Worm (Caenorhabditis elegans) whole organism, mixed stage, embryonic: Measurements from ENCODE around the gene mans-3.

Experiments
- bed-3 ChIP-seq: fragments of 200-800 bp; sonication (Bioruptor generic); optimal IDR thresholded peaks from 3 replicates; lab custom pipeline; 2018; ENCODE audit warnings: mild to moderate bottlenecking, missing genetic modification characterization, moderate library complexity, missing compliant biosample characterization
- blmp-1 ChIP-seq: fragments of 150-350 bp; optimal IDR thresholded peaks from 2 replicates; lab custom pipeline; 2014; ENCODE audit warnings: missing biosample characterization, missing genetic modification characterization
- ceh-39 ChIP-seq: fragments of 150-350 bp; optimal IDR thresholded peaks from 2 replicates; lab custom pipeline; 2014; ENCODE audit warnings: missing biosample characterization, missing genetic modification characterization
- ceh-43 ChIP-seq: fragments of 200-800 bp; sonication (Bioruptor generic); optimal IDR thresholded peaks from 2 replicates; lab custom pipeline; 2018; ENCODE audit warnings: mild to moderate bottlenecking, missing genetic modification characterization, moderate library complexity, missing compliant biosample characterization
- ceh-83 ChIP-seq: fragments of 200-800 bp; sonication (Bioruptor generic); optimal IDR thresholded peaks from 2 replicates; lab custom pipeline; 2018; ENCODE audit warnings: mild to moderate bottlenecking, missing genetic modification characterization, missing compliant biosample characterization
- ces-1 ChIP-seq: fragments of 150-350 bp; optimal IDR thresholded peaks from 2 replicates; lab custom pipeline; 2014; ENCODE audit warnings: missing biosample characterization, missing genetic modification reagents, missing genetic modification characterization
- cnd-1 ChIP-seq: fragments of 200-800 bp; sonication (Bioruptor generic); optimal IDR thresholded peaks from 2 replicates; lab custom pipeline; 2018; ENCODE audit warnings: mild to moderate bottlenecking, missing genetic modification characterization, missing compliant biosample characterization
- drap-1 ChIP-seq: fragments of 200-800 bp; sonication (Bioruptor generic); optimal IDR thresholded peaks from 3 replicates; lab custom pipeline; 2018; ENCODE audit warnings: mild to moderate bottlenecking, missing genetic modification characterization, missing compliant biosample characterization
- elt-1 ChIP-seq: sonication (generic microtip); optimal IDR thresholded peaks from 2 replicates; lab custom pipeline; 2017; ENCODE audit warnings: missing genetic modification characterization, mild to moderate bottlenecking, missing compliant biosample characterization, antibody characterized with exemption, moderate library complexity, borderline replicate concordance; ENCODE audit not compliant: insufficient read depth
- elt-3 ChIP-seq: fragments of 150-350 bp; optimal IDR thresholded peaks from 2 replicates; lab custom pipeline; 2014; ENCODE audit warnings: missing biosample characterization, missing genetic modification characterization
- ham-2 ChIP-seq: fragments of 200-800 bp; sonication (Bioruptor generic); optimal IDR thresholded peaks from 2 replicates; lab custom pipeline; 2018; ENCODE audit warnings: mild to moderate bottlenecking, missing genetic modification characterization, missing compliant biosample characterization
- hlh-1 ChIP-seq: fragments of 150-350 bp; optimal IDR thresholded peaks from 2 replicates; lab custom pipeline; 2014; ENCODE audit warnings: missing biosample characterization, missing genetic modification reagents, missing genetic modification characterization
- lin-13 ChIP-seq: fragments of 150-350 bp; optimal IDR thresholded peaks from 2 replicates; lab custom pipeline; 2014; ENCODE audit warnings: missing biosample characterization, missing genetic modification characterization
- lin-32 ChIP-seq: fragments of 200-800 bp; sonication (Bioruptor generic); optimal IDR thresholded peaks from 2 replicates; lab custom pipeline; 2018; ENCODE audit warnings: mild to moderate bottlenecking, missing genetic modification characterization, missing compliant biosample characterization
- mab-5 ChIP-seq: fragments of 150-350 bp; optimal IDR thresholded peaks from 2 replicates; lab custom pipeline; 2014; ENCODE audit warnings: missing biosample characterization, missing genetic modification characterization
- mep-1 ChIP-seq: fragments of 150-350 bp; optimal IDR thresholded peaks from 2 replicates; lab custom pipeline; 2017; ENCODE audit warnings: missing biosample characterization, missing genetic modification reagents, missing genetic modification characterization, inconsistent platforms
- nhr-12 ChIP-seq: fragments of 150-350 bp; optimal IDR thresholded peaks from 2 replicates; lab custom pipeline; 2014; ENCODE audit warnings: missing biosample characterization, missing genetic modification characterization
- nhr-28 ChIP-seq: fragments of 150-350 bp; optimal IDR thresholded peaks from 2 replicates; lab custom pipeline; 2014; ENCODE audit warnings: missing biosample characterization, missing genetic modification characterization
- nhr-76 ChIP-seq: sonication (generic microtip); optimal IDR thresholded peaks from 2 replicates; lab custom pipeline; 2017; ENCODE audit warnings: missing biosample characterization, missing genetic modification characterization
- pha-4 ChIP-seq: fragments of 150-350 bp; optimal IDR thresholded peaks from 2 replicates; lab custom pipeline; 2018; ENCODE audit warnings: missing biosample characterization, missing genetic modification reagents, missing genetic modification characterization
- sptf-1 ChIP-seq: sonication (generic microtip); optimal IDR thresholded peaks from 2 replicates; lab custom pipeline; 2017; ENCODE audit warnings: mild to moderate bottlenecking, missing genetic modification characterization, moderate library complexity, missing compliant biosample characterization
- tbx-8 ChIP-seq: fragments of 200-800 bp; sonication (Bioruptor generic); optimal IDR thresholded peaks from 2 replicates; lab custom pipeline; 2018; ENCODE audit warnings: mild to moderate bottlenecking, missing genetic modification characterization, moderate library complexity, missing compliant biosample characterization
- unc-120 ChIP-seq: sonication (generic microtip); optimal IDR thresholded peaks from 2 replicates; lab custom pipeline; 2017; ENCODE audit warnings: missing genetic modification characterization, missing compliant biosample characterization; ENCODE audit not compliant: poor library complexity, severe bottlenecking
- unc-39 ChIP-seq: fragments of 150-350 bp; optimal IDR thresholded peaks from 2 replicates; lab custom pipeline; 2014; ENCODE audit warnings: missing biosample characterization, missing genetic modification characterization
- unc-62 ChIP-seq: fragments of 150-350 bp; optimal IDR thresholded peaks from 2 replicates; lab custom pipeline; 2014; ENCODE audit warnings: missing biosample characterization, missing genetic modification reagents, missing genetic modification characterization
- ztf-11 ChIP-seq: fragments of 150-350 bp; optimal IDR thresholded peaks from 2 replicates; lab custom pipeline; 2014; ENCODE audit warnings: missing biosample characterization, missing genetic modification characterization

mans-3 gene

ce11 chrX:5216063-5216462 is 50.9 kb downstream of the mans-3 start, which contains the start of gene hrpa-2:
hrpa-2 (plus strand) TSS chrX:5216363.
- TF ChIP-seq unc-120 (tag; lab: Kevin White, UChicago) (no peak), ztf-11 (tag; lab: Kevin White, UChicago) (no peak), ces-1 (GFP tag; lab: Kevin White, UChicago) (no peak), pha-4 (no peak), bed-3 (no peak), hlh-1 (no peak), elt-1 (no peak), unc-62 (GFP tag; lab: Kevin White, UChicago) (no peak), drap-1 (GFP tag; lab: Kevin White, UChicago) (no peak), sptf-1 (tag; lab: Kevin White, UChicago) (no peak), nhr-28 (tag; lab: Kevin White, UChicago) (no peak), lin-32 (no peak), nhr-12 (tag; lab: Kevin White, UChicago) (no peak), mab-5 (tag; lab: Kevin White, UChicago) (no peak), ceh-83 (GFP tag; lab: Kevin White, UChicago) (no peak), blmp-1 (no peak), cnd-1 (tag; lab: Kevin White, UChicago) (no peak), nhr-76 (no peak)

- TF ChIP-seq ceh-39 (tag; lab: Kevin White, UChicago) (no peak), unc-39 (tag; lab: Kevin White, UChicago) (no peak), elt-3 (no peak), mab-5 (tag; lab: Kevin White, UChicago) (no peak), lin-13 (tag; lab: Kevin White, UChicago) (no peak), sptf-1 (tag; lab: Kevin White, UChicago) (no peak), tbx-8 (GFP tag; lab: Kevin White, UChicago) (no peak), lin-32 (no peak), mep-1 (no peak), cnd-1 (tag; lab: Kevin White, UChicago) (no peak), ceh-43 (GFP tag; lab: Kevin White, UChicago) (no peak), ham-2 (GFP tag; lab: Kevin White, UChicago) (no peak), elt-1 (no peak)
- TF ChIP-seq, all 35 proteins: peak for 0
Measured at ce11 chrX:5218323-5218722, 53.1 kb downstream of the mans-3 start.
